Worm (Caenorhabditis elegans) whole organism, dauer: ENCODE data around the gene nspb-8.

ENCODE experiments used
- unc-62 ChIP-seq: sonication (generic microtip); optimal IDR thresholded peaks from 2 replicates; lab custom pipeline; 2017; ENCODE audit warnings: missing biosample characterization, missing genetic modification reagents, missing genetic modification characterization

The nspb-8 gene

DNA sequence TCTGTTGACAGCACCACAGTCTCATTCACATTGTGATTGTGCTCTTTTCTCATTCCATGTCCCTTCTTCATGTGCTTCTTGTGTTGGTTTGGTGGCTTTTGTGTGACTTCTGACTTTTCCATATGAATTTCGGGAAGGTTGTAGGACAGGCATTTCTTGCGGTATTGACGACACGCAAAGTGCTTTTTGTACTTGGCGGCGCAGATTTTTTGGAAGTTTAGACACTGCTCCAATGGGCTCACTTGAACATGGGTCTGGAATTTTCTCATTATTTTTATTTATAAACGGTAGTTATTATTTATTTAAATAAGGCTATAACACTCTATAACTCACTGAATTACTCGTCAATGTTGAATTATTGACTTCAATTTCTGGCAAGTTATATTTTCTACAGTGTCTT lies 23.8 kb upstream of the nspb-8 start:
- TF ChIP-seq unc-62 (GFP tag; lab: Kevin White, UChicago), result no peak

DNA sequence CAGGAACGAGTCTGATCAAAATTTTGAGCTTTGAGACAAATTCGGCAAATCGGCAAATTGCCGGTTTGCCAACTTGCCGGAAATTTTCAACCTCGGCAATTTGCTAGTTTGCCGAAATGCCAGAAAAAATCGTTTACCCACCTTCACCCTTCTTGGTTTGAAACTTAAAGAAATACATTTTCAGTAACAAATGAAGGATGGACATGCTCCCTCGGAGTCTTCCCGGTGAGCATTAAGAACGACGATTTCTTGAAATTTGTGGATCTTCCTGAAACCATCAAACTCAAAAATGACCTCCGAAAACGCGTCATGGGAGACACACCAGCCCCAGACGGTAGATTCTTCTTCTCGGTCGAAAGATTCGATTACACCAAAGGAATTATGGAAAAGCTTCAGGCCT lies 22.3 kb upstream of the nspb-8 start:
- no peak for TF ChIP-seq unc-62 (GFP tag; lab: Kevin White, UChicago)

DNA sequence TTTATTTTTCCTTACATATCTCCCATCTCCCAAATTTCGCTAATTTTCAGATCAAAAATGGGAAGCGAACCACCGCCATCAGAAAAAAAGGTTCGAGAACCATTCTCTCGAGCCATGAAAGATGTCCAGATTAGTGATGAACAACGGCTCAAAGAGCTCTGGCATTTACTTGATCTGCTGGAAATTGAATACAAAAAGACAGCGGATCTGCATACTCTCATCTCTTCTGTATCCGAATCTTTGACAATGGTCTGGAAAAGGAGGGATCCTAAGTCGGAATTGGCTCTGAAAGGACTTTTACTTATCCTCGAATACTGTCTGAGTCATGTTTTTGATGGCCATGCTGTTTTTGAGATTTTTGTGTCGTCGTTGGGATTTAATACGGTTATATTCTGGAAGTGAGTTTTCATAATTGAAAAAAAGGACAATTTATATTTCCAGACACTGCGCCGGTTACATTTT lies 20.4 kb upstream of the nspb-8 start, which contains the start of gene tps-2:
TSS of gene tps-2 (plus strand) at position 51 of the 462 bp plus-strand sequence.
- TF ChIP-seq unc-62 (GFP tag; lab: Kevin White, UChicago), result no peak

DNA sequence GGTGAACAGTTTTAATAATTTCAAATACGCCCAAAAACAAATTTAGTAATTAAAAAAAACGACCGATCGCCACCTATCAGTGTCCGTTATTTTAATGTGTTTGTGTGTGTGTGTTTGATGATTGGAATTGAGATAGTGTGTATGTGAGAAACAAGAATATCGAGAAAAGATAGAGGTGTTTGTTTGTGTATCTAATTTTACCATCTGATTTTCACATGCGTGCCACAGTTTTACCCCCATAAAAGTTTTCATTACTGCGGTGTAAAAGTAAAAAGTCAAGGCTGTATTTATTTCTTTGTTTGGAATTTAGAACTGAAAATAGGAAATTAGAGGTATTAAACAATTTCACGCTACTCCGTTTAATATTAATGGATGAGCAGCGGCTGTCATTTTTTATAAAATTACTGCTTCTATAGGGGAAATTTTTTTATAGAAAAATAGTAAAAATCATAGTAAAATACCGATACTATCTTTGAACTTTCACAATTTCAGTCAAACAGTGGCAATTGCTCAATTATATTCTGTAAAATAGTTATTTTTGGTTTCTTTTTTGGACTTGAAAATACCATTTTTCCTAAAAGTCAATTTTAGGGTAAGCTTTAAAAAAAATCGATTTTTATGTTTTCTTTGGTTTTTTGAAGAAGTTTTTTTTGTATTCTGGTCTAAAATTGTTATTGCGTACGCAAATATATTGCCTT lies 19.6 kb upstream of the nspb-8 start:
- TF ChIP-seq unc-62 (GFP tag; lab: Kevin White, UChicago), result no peak

DNA sequence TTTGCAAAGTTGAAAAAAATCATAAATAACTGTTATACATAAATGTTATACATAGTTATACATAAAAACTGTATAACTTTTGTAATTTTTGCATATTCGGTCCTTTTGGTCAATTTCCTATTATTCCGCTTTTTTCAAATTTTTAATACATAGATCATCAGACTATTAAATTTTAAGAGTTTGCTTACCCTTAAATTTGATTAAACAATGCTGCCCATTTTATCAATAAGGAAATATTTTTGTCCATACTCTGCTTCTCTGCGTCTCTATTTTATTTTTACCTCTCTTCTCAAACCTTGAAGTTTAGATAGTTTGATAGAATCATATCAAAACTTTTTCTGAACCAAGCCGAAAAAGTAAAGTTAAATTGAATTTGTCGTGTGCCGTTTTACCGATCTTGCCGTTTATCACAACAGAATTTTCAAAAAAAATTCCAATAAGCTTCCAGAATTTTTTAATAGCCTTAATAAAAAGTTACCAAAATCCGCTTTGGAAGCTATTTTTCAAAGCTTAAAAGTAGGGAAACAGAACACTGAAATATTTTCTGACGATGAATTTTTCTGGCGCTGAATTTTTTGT lies 18.9 kb upstream of the nspb-8 start:
- TF ChIP-seq unc-62 (GFP tag; lab: Kevin White, UChicago), result no peak

DNA sequence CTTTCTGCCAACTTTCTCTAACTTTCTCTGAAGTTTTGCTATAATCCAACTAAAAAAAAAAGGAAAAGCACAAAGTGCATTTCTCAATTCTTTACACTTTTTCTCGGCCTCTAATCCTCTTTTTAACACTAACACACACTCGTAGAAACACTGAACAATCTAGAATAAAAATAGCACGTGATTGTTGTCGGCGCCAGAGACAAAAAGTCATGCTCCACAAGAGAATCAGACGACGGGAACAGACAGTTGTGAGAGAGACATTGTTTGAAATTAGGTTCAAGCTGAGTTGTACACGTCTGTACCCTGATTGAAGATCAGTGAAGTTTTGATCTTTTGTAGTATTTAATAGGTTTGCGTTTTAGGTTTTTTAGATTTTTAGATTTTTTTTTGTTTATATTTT lies 17.9 kb upstream of the nspb-8 start:
- TF ChIP-seq unc-62 (GFP tag; lab: Kevin White, UChicago), result no peak

DNA sequence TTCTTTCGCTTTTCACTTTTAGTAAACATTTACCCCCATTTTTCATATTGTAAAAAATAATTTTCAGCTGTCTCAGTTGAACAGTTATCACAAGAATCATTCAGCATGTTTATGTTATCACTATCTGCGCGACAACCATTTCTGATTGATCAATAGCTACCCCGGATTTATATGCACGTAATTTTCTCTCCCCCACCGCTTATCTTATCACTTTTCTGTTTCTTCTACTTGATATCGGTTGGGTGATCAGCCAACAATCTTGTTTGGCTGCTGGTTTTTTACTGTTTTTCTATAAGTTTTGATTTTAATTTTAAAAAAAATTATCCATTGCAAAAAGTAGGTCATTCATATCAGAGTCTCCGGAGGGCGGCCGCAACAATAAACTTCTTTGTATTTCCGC lies 17.3 kb upstream of the nspb-8 start:
- TF ChIP-seq unc-62 (GFP tag; lab: Kevin White, UChicago), result no peak

DNA sequence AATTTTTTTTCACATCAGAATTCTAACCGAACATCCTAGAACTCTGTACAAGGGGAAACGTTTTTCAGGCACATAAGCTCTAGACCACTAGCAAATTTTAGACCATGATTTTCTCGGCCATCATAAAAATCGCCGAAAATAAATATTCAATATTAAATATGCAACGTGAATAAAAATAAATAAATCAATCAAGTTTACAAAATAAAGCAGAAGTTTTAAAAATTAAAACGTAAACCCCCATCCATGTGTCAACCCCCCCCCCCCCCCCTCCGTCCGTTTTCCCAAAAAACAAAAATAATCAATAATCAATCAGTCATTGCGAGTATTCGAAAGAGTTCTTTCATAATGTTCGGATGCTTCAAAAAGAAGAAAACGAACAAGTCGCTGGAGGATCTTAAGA lies 12.8 kb upstream of the nspb-8 start, which contains the start of gene catp-4:
TSS of gene catp-4 (plus strand) at position 301 of the 400 bp plus-strand sequence.
- TF ChIP-seq unc-62 (GFP tag; lab: Kevin White, UChicago), result no peak

DNA sequence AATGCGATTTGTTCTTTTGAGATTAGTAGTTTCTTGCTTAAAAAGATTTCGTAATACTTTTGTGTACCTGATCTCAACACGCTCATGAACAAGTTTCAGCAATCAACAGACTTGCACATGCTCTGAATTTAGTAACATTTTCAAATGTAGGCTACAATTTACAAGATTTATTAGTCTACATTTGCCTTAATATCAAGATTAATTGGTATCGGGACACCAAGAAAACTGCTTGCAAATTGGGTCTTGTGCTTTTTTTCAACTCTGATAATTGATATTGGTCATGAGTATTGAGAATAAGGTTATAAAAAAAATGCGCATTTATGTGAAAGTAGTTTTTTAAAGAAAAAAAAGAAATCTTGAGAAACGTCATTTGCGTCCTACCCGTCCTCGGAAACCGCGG lies 12.2 kb upstream of the nspb-8 start:
- TF ChIP-seq unc-62 (GFP tag; lab: Kevin White, UChicago), result no peak

DNA sequence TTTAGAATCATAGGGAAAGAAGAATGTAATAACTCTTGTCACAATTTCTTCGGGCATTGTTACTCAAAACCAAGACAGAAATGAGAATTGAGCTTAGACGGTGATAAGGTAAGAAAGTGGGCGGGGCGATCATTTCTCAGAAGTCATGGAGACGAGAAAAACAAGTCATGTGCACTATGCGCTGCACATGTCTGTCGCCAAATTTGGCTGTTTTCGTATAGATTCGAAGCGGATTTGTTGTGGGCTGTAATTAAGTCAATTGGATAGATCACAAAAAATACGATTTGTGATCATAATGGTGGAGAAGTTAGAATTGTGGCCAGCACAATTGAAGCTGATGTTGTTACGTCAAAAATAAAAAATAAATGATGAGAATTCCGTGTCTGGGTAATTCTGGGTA lies 11.2 kb upstream of the nspb-8 start, which contains the start of gene C01G12.7:
TSS of gene C01G12.7 (minus strand) at position 195 of the 400 bp plus-strand sequence.
- TF ChIP-seq unc-62 (GFP tag; lab: Kevin White, UChicago), result no peak

DNA sequence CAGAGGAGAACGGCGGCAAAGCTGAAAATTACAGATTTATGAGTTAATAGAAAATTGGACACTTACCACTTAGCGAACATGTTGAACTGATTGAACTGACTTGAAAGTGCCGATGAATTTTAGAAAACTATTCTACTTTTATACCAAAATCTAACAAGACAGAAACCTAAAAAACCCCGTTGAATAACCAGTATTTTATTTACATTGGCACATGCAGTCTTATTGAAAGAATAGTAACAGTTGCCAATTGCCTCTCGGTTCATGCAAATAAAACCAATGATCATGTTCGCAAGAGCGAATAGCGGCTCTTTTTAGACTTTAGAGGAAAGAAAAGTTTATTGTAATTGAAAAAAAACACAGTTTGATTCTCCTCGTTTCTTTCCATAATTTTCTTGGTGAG lies 7.7 kb upstream of the nspb-8 start, which contains the start of gene nspb-10:
TSS of gene nspb-10 (minus strand) at position 101 of the 400 bp plus-strand sequence.
- TF ChIP-seq unc-62 (GFP tag; lab: Kevin White, UChicago), result no peak

DNA sequence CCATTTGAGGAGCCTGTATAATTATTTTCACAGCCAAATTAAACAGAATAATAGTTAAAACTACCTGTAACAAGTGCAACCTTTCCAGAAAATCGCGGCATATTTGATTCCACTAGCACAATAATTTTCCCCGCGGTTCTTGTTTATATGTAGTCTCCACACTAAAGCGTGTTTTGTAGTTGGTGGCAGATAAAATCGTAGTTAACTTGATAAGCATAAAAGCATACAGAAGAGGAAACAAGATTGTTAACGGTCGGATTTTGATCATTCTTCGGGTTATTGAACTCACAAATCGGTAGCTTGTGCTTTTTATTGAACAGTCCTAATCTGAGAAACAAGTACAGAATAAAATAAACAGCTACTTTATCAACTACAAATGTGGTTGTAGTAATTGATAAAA lies 7.0 kb upstream of the nspb-8 start, which contains the start of gene C01G12.5:
TSS of gene C01G12.5 (minus strand) at position 101 of the 400 bp plus-strand sequence.
- TF ChIP-seq unc-62 (GFP tag; lab: Kevin White, UChicago), result no peak

DNA sequence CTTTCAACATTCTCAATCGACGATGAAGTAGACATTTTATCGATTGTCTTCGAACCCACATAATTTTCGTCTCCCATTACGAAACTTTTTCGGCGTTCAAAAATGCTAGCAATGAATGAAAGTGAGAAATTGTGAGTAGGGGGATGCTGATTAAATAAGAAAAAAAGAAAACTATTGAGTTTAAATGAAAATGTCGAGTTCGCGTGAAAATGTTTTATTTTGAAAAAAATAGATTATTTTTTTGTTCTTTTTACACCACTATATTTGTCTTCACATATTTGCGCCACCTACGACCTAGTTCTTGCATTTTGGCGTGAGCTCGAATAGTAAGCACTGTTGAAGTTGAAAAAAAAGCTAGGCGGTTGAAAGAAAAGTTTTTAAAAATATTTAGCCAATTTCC lies 1.8 kb upstream of the nspb-8 start, which contains the start of gene C01G12.3:
TSS of gene C01G12.3 (minus strand) at position 101 of the 400 bp plus-strand sequence.
- no peak for TF ChIP-seq unc-62 (GFP tag; lab: Kevin White, UChicago)

DNA sequence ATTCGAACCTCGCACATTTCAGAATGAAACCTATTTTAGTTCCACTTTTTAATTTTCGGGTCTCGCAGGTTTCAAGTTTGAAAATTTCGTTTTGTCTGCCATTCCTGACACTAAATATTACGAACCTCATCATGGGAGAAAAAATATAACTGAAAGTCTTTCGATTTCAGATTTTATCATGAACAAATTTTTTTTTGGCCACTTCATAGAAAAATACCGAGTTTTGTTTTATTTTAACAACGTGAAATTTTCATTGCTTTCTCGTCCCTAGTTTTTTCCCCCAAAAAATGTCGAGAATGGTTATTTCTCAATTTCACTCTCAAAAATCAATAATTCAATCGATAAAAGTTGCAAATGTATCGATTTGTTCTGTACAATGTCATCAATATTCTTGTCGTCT lies 1.7 kb downstream of the nspb-8 start, which contains the start of gene C01G12.9:
TSS of gene C01G12.9 (plus strand) at position 301 of the 400 bp plus-strand sequence.
- no peak for TF ChIP-seq unc-62 (GFP tag; lab: Kevin White, UChicago)

DNA sequence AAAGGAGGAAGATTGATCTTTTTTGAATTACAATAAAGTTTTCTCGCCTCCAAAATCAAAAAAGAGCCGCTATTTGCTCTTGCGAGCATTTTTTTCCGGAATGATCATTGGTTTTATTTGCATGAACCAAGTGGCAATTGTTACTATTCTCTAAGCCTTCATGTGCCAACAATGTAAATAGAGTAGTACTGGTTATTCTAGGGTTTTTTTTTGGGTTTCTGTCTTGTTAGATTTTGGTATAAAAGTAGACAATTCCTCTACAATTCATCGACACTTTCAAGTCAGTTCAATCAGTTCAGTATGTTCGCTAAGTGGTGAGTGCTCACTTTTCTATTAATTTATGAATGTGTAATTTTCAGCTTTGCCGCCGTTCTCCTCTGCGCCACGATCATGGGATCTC lies 2.4 kb downstream of the nspb-8 start, which contains the start of gene nspb-7:
TSS of gene nspb-7 (plus strand) at position 301 of the 400 bp plus-strand sequence.
- TF ChIP-seq unc-62 (GFP tag; lab: Kevin White, UChicago), result no peak

DNA sequence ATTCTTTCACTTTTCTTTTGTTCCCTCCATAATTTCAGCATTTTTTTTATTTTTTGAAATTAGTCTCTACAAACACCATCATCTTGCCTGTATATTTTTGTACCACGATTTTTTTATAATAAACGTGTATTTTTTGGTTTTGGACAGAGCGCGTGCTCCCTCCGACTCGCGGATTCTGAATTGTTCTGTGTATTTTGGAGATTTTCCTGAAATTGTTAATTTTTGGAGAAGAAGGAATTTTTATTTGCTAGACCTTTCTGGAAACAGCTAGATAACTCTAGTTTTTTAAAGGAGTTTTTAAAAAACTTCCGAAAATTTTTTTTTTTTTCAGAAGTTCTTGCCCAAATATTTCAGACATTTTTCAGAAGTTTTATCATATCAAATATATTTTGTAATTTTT lies 4.0 kb downstream of the nspb-8 start, which contains the start of gene C01G12.13:
TSS of gene C01G12.13 (plus strand) at position 301 of the 400 bp plus-strand sequence.
- no peak for TF ChIP-seq unc-62 (GFP tag; lab: Kevin White, UChicago)
